Worm (Caenorhabditis elegans): Measurements from ENCODE around the gene F35G12.5.

Gene F35G12.5

ce11 chrIII:4551963-4552362 is 32.0 kb upstream of the F35G12.5 start (continued):
- TF ChIP-seq Y95B8A.8 (GFP tag; IDR thresholded peaks at IDR 0.05) = no peak
- TF ChIP-seq F55B11.4 (tag; optimal IDR thresholded peaks at IDR 0.05; ENCODE audit: borderline replicate concordance, insufficient read depth) = no peak
- TF ChIP-seq snpc-4 (GFP tag; optimal IDR thresholded peaks at IDR 0.05) = no peak
- peak in 3 of 4 experiments; percentile 12 to 55 (median 45) for TF ChIP-seq snpc-4 (tag; optimal IDR thresholded peaks at IDR 0.05)
- peak; percentile 43 for TF ChIP-seq madf-10 (tag; optimal IDR thresholded peaks at IDR 0.05)
- no peak for TF ChIP-seq ztf-26 (tag; optimal IDR thresholded peaks at IDR 0.05)
- no peak for TF ChIP-seq hlh-12 (tag; optimal IDR thresholded peaks at IDR 0.05)
- no peak for TF ChIP-seq ceh-79 (tag; optimal IDR thresholded peaks at IDR 0.05)
- TF ChIP-seq dpl-1 (GFP tag; optimal IDR thresholded peaks at IDR 0.05) = no peak
- no peak for TF ChIP-seq pha-4 (tag; optimal IDR thresholded peaks at IDR 0.05)
- peak; percentile 98 for TF ChIP-seq nhr-80 (tag; optimal IDR thresholded peaks at IDR 0.05)
- TF ChIP-seq efl-1 (GFP tag; optimal IDR thresholded peaks at IDR 0.05) = no peak
- peak; percentile 40 for TF ChIP-seq ZK185.1 (tag; optimal IDR thresholded peaks at IDR 0.05; ENCODE audit: poor library complexity, severe bottlenecking)
- no peak for TF ChIP-seq madf-3 (GFP tag; IDR thresholded peaks at IDR 0.05)
- no peak for TF ChIP-seq T26A5.8 (tag; optimal IDR thresholded peaks at IDR 0.05)
- TF ChIP-seq dox-1 (GFP tag; IDR thresholded peaks at IDR 0.05) = peak; percentile 87
- TF ChIP-seq Y53G8AR.9 (GFP tag; conservative IDR thresholded peaks at IDR 0.05) = no peak
- no peak for TF ChIP-seq F33H1.4 (GFP tag; IDR thresholded peaks at IDR 0.05)
- no peak for TF ChIP-seq cebp-2 (GFP tag; IDR thresholded peaks at IDR 0.05)
- TF ChIP-seq dpff-1 (tag; optimal IDR thresholded peaks at IDR 0.05) = no peak
- TF ChIP-seq egrh-3 (GFP tag; IDR thresholded peaks at IDR 0.05) = peak; percentile 56
- no peak for TF ChIP-seq B0019.2 (GFP tag; conservative IDR thresholded peaks at IDR 0.05)
- peak; percentile 72 for TF ChIP-seq nfyb-1 (GFP tag; IDR thresholded peaks at IDR 0.05)
- TF ChIP-seq let-607 (tag; optimal IDR thresholded peaks at IDR 0.05) = peak; percentile 2 to 30
- TF ChIP-seq zfh-2 (GFP tag; conservative IDR thresholded peaks at IDR 0.05) = peak; percentile 98
- no peak for TF ChIP-seq mel-28 (tag; optimal IDR thresholded peaks at IDR 0.05; ENCODE audit: borderline replicate concordance)
- no peak for TF ChIP-seq madf-8 (GFP tag; conservative IDR thresholded peaks at IDR 0.05)
- TF ChIP-seq ztf-6 (GFP tag; IDR thresholded peaks at IDR 0.05) = no peak
- TF ChIP-seq aptf-2 (GFP tag; conservative IDR thresholded peaks at IDR 0.05) = no peak
- TF ChIP-seq ceh-100 (GFP tag; IDR thresholded peaks at IDR 0.05) = no peak
- TF ChIP-seq bed-1 (GFP tag; IDR thresholded peaks at IDR 0.05) = no peak
- peak; percentile 47; the same call in 1 of the 2 replicates for TF ChIP-seq lin-26 (GFP tag; IDR thresholded peaks at IDR 0.05)
- TF ChIP-seq hrde-1 (tag; optimal IDR thresholded peaks at IDR 0.05; ENCODE audit: borderline replicate concordance) = no peak
- no peak for TF ChIP-seq sdz-38 (tag; optimal IDR thresholded peaks at IDR 0.05)
- no peak for TF ChIP-seq ztf-28 (GFP tag; IDR thresholded peaks at IDR 0.05)
- TF ChIP-seq lin-40 (tag; optimal IDR thresholded peaks at IDR 0.05) = peak; percentile 59
- no peak for TF ChIP-seq nfya-2 (GFP tag; IDR thresholded peaks at IDR 0.05)
- TF ChIP-seq die-1 (tag; optimal IDR thresholded peaks at IDR 0.05) = peak; percentile 6

DNA sequence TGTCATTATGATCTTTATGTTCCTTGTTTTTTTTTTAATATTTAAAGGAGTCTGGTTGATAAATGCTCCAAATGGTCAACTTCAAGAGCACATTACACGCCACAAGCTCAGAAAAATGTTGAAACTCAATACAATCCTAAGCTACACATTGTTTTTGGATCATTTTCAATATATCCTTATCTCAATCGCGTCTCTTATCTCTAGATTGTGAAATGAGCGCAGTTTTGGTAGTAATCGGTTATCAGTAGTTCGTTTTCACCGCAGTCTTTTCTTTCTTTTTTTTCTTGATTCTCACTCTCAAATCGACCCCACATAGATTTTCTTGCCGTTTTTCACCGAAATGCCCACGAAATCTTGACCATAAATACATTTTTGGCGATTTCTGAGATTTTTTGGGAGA is 31.0 kb upstream of the F35G12.5 start:
- TF ChIP-seq nhr-80 (tag; optimal IDR thresholded peaks at IDR 0.05) = peak; percentile 40
- TF ChIP-seq hmg-1.2 (GFP tag; IDR thresholded peaks at IDR 0.05) = no peak
- TF ChIP-seq madf-6 (GFP tag; IDR thresholded peaks at IDR 0.05) = 0 out of 2 replicates have a peak, but pooled peaks have one; percentile 23
